Fruit fly (Drosophila melanogaster) whole organism, prepupa: ENCODE data around the gene CG9168.

ENCODE experiments used
- CG16779 ChIP-seq: fragments of 200-800 bp; sonication (Bioruptor generic); optimal IDR thresholded peaks from 3 replicates; lab custom pipeline; 2017; ENCODE audit warnings: missing biosample characterization, mild to moderate bottlenecking, missing genetic modification characterization
- CG34406 ChIP-seq: fragments of 200-800 bp; sonication (Bioruptor generic); optimal IDR thresholded peaks from 3 replicates; lab custom pipeline; 2016; ENCODE audit warnings: missing biosample characterization, missing genetic modification characterization
- CG6163 ChIP-seq: fragments of 200-800 bp; sonication (Bioruptor generic); IDR thresholded peaks from 3 replicates; pipeline ENCODE4 v1.3.6; 2022; ENCODE audit warnings: missing biosample characterization, missing genetic modification characterization
- CG6792 ChIP-seq: fragments of 200-800 bp; sonication (Bioruptor generic); optimal IDR thresholded peaks from 3 replicates; lab custom pipeline; 2016; ENCODE audit warnings: missing biosample characterization, missing genetic modification characterization
- CG6854 ChIP-seq: fragments of 200-800 bp; sonication (Bioruptor generic); optimal IDR thresholded peaks from 2 replicates; lab custom pipeline; 2017; ENCODE audit warnings: missing biosample characterization, mild to moderate bottlenecking, missing genetic modification characterization
- Eip93F ChIP-seq: fragments of 200-800 bp; sonication (Bioruptor generic); optimal IDR thresholded peaks from 2 replicates; lab custom pipeline; 2016; ENCODE audit warnings: missing biosample characterization, mild to moderate bottlenecking, missing genetic modification characterization
- Ets96B ChIP-seq: fragments of 200-800 bp; optimal IDR thresholded peaks from 2 replicates; lab custom pipeline; 2019; ENCODE audit warnings: missing biosample characterization, mild to moderate bottlenecking, missing genetic modification characterization, moderate library complexity
- OdsH ChIP-seq: fragments of 200-800 bp; sonication (Bioruptor generic); optimal IDR thresholded peaks from 3 replicates; lab custom pipeline; 2016; ENCODE audit warnings: missing biosample characterization, missing genetic modification characterization
- Sox102F ChIP-seq: fragments of 200-800 bp; sonication (Bioruptor generic); optimal IDR thresholded peaks from 2 replicates; lab custom pipeline; 2016; ENCODE audit warnings: missing biosample characterization, mild to moderate bottlenecking, missing genetic modification characterization
- Sox14 ChIP-seq: fragments of 200-800 bp; sonication (Bioruptor generic); optimal IDR thresholded peaks from 3 replicates; lab custom pipeline; 2016; ENCODE audit warnings: missing biosample characterization, missing genetic modification characterization
- esn ChIP-seq: fragments of 200-800 bp; sonication (Bioruptor generic); optimal IDR thresholded peaks from 2 replicates; lab custom pipeline; 2016; ENCODE audit warnings: missing biosample characterization, mild to moderate bottlenecking, missing genetic modification characterization, moderate library complexity
- fd59A ChIP-seq: fragments of 200-800 bp; sonication (Bioruptor generic); optimal IDR thresholded peaks from 2 replicates; lab custom pipeline; 2017; ENCODE audit warnings: missing biosample characterization, mild to moderate bottlenecking, missing genetic modification characterization, missing genetic modification reagents
- net ChIP-seq: fragments of 200-800 bp; sonication (Bioruptor generic); optimal IDR thresholded peaks from 3 replicates; lab custom pipeline; 2016; ENCODE audit warnings: missing biosample characterization, missing genetic modification characterization

DNA sequence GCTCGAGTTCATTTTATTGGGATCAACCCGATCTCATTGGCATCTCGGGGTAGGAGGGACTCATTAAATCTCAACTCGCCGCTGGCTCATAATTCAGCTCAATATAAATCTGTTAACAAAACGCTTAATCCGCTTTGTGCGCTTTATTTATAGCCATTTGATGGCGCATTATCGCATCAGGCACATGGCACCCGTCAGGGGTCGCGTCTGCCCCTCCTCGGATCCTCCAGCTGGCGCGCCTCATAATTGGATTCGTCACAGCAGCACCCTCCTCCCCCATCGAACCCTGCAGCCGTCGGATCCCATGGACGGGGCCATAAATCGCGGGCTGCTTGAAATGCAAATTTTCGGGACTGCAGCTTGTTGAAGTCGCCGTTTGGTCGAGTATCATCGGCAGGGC is 20.4 kb upstream of the CG9168 start:
- TF ChIP-seq net (no peak), Sox14 (no peak), fd59A (GFP tag; lab: Kevin White, UChicago) (no peak), CG6854 (GFP tag; lab: Kevin White, UChicago) (no peak), Sox102F (no peak), Ets96B (tag; lab: Kevin White, UChicago) (no peak), OdsH (GFP tag; lab: Kevin White, UChicago) (no peak), Eip93F (GFP tag; lab: Kevin White, UChicago) (no peak), CG34406 (GFP tag; lab: Kevin White, UChicago) (no peak), CG16779 (tag; lab: Kevin White, UChicago) (no peak), CG6163 (GFP tag; lab: Robert Waterston, UW) (0 out of 3 replicates have a peak, but pooled peaks have one; percentile 24), CG6792 (GFP tag; lab: Kevin White, UChicago) (no peak), esn (GFP tag; lab: Kevin White, UChicago) (no peak)
